Fruit fly (Drosophila melanogaster) whole organism: ENCODE results near the gene Duba.

Experiments
- psq ChIP-seq: fragments of >200 bp; optimal IDR thresholded peaks from 2 replicates; lab custom pipeline; 2017
- usp ChIP-seq: fragments of >200 bp; optimal IDR thresholded peaks from 2 replicates; lab custom pipeline; 2017; ENCODE audit warnings: missing biosample characterization, missing genetic modification characterization, mixed read lengths

DNA sequence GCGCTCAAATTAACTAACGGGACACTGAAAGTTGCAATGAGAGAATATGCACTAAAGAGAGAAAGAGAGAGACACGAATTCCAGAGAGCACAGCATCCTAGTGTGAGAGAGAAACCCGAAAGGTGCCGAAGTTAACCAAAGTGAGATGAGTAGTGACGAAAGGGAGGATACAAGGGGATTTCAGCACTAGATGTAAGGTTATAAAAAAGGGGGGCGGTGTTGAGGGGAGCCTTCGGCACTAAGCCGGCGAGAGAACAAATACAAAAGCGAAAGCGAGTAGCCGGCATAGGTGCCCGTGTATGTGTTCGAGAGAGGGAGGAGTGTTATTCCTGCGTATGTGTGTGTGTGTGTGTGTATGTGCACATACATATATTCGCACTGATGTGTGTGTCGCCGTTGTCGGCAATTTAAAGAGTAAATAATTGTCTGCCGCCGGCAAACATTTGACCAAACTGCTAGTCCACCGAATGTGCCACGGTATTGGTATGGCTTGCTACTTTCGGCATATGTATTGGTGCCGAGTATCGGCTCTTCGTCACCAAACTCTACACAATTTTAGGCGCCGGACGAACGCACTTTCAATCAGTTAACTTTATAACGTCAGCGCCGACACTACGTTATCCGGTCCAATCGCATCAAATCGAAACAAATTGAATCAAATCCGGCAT lies 12.5 kb downstream of the Duba start, which contains the start of gene CG7368:
- TF ChIP-seq usp (GFP tag; lab: Kevin White, UChicago): no peak
- no peak for TF ChIP-seq psq (lab: Kevin White, UChicago)
